Fruit fly (Drosophila melanogaster): ENCODE measurements around the gene CG4553.

Gene CG4553

DNA sequence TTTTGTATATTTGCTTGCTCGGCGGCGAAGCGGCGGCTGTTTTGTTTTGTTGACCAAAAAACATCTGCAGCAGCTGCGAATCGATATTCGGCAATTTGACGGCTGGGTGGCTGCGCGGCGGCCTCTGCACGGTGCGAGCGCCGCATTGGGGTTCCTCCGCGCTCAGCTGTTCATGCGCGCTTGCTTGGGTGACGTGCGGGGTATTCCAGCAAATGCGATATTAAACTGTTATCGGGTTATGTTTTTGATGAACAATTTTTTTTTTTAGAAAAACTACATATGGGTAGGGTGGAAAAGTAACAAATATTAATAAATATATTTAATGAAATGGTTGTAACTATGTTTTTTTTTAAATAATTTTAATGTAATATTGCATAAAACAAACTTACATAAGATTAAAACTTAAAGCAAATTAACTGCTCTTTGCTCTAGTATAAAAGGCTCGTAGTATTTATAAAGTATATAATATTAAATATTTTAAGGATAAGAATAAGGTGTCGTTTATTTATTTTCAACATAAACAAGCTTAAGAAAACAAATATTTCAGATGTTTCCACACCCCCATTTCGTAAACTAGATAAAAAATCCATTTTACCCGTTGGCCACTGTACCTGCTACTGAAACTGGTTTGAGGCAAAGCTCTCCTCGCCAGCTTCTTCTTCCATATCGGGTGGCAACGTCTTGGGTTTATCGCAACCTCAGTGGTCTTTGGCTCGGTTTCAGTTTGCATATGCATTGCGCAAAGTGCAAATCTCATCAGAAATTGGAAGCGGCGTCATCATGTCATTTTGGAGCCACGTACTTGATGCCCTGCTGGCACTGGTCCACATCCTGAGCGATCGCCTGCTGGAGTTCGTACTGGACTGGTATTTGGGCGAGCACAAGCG lies 14.3 kb upstream of the CG4553 start, which contains the start of the genes Gnpat and CG5112 (continued):
- TF ChIP-seq sim (GFP tag; IDR thresholded peaks at IDR 0.05) (peak; percentile 33; the same call in 1 of the 2 replicates), CG18262 (tag; optimal IDR thresholded peaks at IDR 0.05) (peak; percentile 63), CG6175 (GFP tag; IDR thresholded peaks at IDR 0.05) (peak; percentile 55; the same call in 2 of the 3 replicates), chif (GFP tag; optimal IDR thresholded peaks at IDR 0.05) (peak in 1 of 2 experiments; percentile 7), h (optimal IDR thresholded peaks at IDR 0.05) (no peak), Antp (GFP tag; optimal IDR thresholded peaks at IDR 0.05) (peak; percentile 73), br (optimal IDR thresholded peaks at IDR 0.05) (no peak), row (GFP tag; IDR thresholded peaks at IDR 0.05) (peak; percentile 92), Asciz (GFP tag; optimal IDR thresholded peaks at IDR 0.05) (no peak), bowl (GFP tag; IDR thresholded peaks at IDR 0.05) (peak; percentile 50), CG17912 (GFP tag; optimal IDR thresholded peaks at IDR 0.05) (peak; percentile 20), ranshi (GFP tag; IDR thresholded peaks at IDR 0.05) (0 out of 2 replicates have a peak, but pooled peaks have one; percentile 11), tin (GFP tag; optimal IDR thresholded peaks at IDR 0.05) (peak; percentile 75), Dref (GFP tag; IDR thresholded peaks at IDR 0.05) (peak; percentile 62), twi (tag; optimal IDR thresholded peaks at IDR 0.05) (peak; percentile 10), chn (GFP tag; optimal IDR thresholded peaks at IDR 0.05) (peak; percentile 77), CG4707 (GFP tag; optimal IDR thresholded peaks at IDR 0.05) (no peak), CG8478 (optimal IDR thresholded peaks at IDR 0.05) (no peak), CG2678 (tag; optimal IDR thresholded peaks at IDR 0.05) (peak; percentile 64), inv (GFP tag; IDR thresholded peaks at IDR 0.05; ENCODE audit: partially characterized antibody) (peak; percentile 62), sna (GFP tag; IDR thresholded peaks at IDR 0.05; ENCODE audit: partially characterized antibody) (peak; percentile 47), NfI (GFP tag; optimal IDR thresholded peaks at IDR 0.05) (peak; percentile 51), Jarid2 (GFP tag; optimal IDR thresholded peaks at IDR 0.05) (no peak), Camta (GFP tag; optimal IDR thresholded peaks at IDR 0.05) (no peak), hth (optimal IDR thresholded peaks at IDR 0.05) (no peak), CG12236 (GFP tag; optimal IDR thresholded peaks at IDR 0.05) (no peak), fd3F (GFP tag; optimal IDR thresholded peaks at IDR 0.05) (peak; percentile 1), onecut (GFP tag; IDR thresholded peaks at IDR 0.05) (peak; percentile 99), esg (GFP tag; conservative IDR thresholded peaks at IDR 0.05) (peak; percentile 7), nau (GFP tag; optimal IDR thresholded peaks at IDR 0.05) (peak; percentile 48), Mad (GFP tag; optimal IDR thresholded peaks at IDR 0.05) (peak; percentile 34), CG17385 (GFP tag; optimal IDR thresholded peaks at IDR 0.05) (peak; percentile 80), CG15073 (GFP tag; optimal IDR thresholded peaks at IDR 0.05) (no peak), CG8765 (GFP tag; IDR thresholded peaks at IDR 0.05) (peak; percentile 55; the same call in 1 of the 2 replicates), CG11247 (GFP tag; IDR thresholded peaks at IDR 0.05) (peak; percentile 82), CG4328 (GFP tag; optimal IDR thresholded peaks at IDR 0.05) (peak; percentile 68), CG2120 (GFP tag; optimal IDR thresholded peaks at IDR 0.05) (peak; percentile 79), jumu (GFP tag; optimal IDR thresholded peaks at IDR 0.05) (no peak), insv (GFP tag; optimal IDR thresholded peaks at IDR 0.05) (peak in 1 of 2 experiments; percentile 22), CG4854 (GFP tag; optimal IDR thresholded peaks at IDR 0.05) (no peak), NFAT (GFP tag; IDR thresholded peaks at IDR 0.05) (peak; percentile 90), Nf-YC (tag; optimal IDR thresholded peaks at IDR 0.05) (no peak), HLHmδ (GFP tag; optimal IDR thresholded peaks at IDR 0.05) (peak; percentile 78), CG8388 (GFP tag; optimal IDR thresholded peaks at IDR 0.05) (peak; percentile 46), CG10366 (GFP tag; IDR thresholded peaks at IDR 0.05) (peak; percentile 73), CG13624 (GFP tag; optimal IDR thresholded peaks at IDR 0.05) (peak; percentile 35), bab2 (GFP tag; optimal IDR thresholded peaks at IDR 0.05) (peak; percentile 2), CG5180 (GFP tag; optimal IDR thresholded peaks at IDR 0.05) (no peak), disco-r (GFP tag; optimal IDR thresholded peaks at IDR 0.05) (no peak), CG10147 (GFP tag; optimal IDR thresholded peaks at IDR 0.05) (peak; percentile 39)

Measured in whole organism, embryonic.